Fruit fly (Drosophila melanogaster): ENCODE measurements around the gene 14-3-3epsilon.

DNA sequence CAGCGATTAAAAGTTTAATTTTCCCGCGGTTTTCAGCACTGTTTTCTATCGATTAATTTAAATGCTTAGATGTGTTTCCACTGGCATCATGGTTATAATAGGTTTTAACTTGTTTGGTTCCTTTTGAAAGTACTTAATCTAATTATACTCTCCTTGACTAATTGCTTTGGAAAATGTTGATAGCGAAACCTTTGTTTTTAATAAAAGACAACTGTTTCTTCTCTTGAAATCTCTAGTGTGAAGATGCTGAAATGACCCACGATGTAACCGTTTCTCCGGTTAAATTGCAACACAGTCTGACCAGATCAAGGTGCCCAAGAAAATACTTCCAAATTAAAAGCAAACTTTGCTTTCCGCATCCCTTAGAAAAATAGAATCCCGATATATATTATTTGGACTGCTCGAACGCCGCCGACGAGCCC, 56.6 kb downstream of the 14-3-3epsilon start, which contains the start of gene Dlc90F:
- no peak for TF ChIP-seq Smox (GFP tag; optimal IDR thresholded peaks at IDR 0.05)
- peak in 1 of 2 experiments; percentile 42 for TF ChIP-seq salr (GFP tag; optimal IDR thresholded peaks at IDR 0.05)
- TF ChIP-seq CG6854 (GFP tag; optimal IDR thresholded peaks at IDR 0.05) = no peak
- peak; percentile 77 for TF ChIP-seq Sox14 (GFP tag; optimal IDR thresholded peaks at IDR 0.05)

Data from whole organism, prepupa.